Worm (Caenorhabditis elegans) whole organism, young adult: ENCODE measurements around the gene T05A7.3.

Experiments used
- Y53G8AR.9 ChIP-seq: fragments of 200-800 bp; sonication (Bioruptor generic); conservative IDR thresholded peaks from 2 replicates; pipeline ENCODE4 v1.3.6; 2022; ENCODE audit warnings: missing genetic modification reagents, missing genetic modification characterization, missing compliant biosample characterization
- let-526 ChIP-seq: fragments of 200-800 bp; sonication (Bioruptor generic); IDR thresholded peaks from 2 replicates; pipeline ENCODE4 v1.3.6; 2022; ENCODE audit warnings: missing genetic modification reagents, missing genetic modification characterization, missing compliant biosample characterization
- tbp1 ChIP-seq: fragments of 200-800 bp; sonication (Bioruptor generic); optimal IDR thresholded peaks from 2 replicates; lab custom pipeline; 2018; ENCODE audit warnings: mild to moderate bottlenecking, missing genetic modification characterization, missing compliant biosample characterization

ce11 chrII:4710120-4710519 lies 34.5 kb downstream of the T05A7.3 start, which contains the start of gene tag-151:
- TF ChIP-seq let-526 (GFP tag; lab: Robert Waterston, UW) (no peak), tbp1 (no peak), Y53G8AR.9 (GFP tag; lab: Robert Waterston, UW) (0 out of 2 replicates have a peak, but pooled peaks have one; percentile 61)
